Fruit fly (Drosophila melanogaster): ENCODE measurements around the gene CG42371.
A peak's percentile ranks its signal among the peaks of the same experiment; 100 is the strongest.

The CG42371 gene

DNA sequence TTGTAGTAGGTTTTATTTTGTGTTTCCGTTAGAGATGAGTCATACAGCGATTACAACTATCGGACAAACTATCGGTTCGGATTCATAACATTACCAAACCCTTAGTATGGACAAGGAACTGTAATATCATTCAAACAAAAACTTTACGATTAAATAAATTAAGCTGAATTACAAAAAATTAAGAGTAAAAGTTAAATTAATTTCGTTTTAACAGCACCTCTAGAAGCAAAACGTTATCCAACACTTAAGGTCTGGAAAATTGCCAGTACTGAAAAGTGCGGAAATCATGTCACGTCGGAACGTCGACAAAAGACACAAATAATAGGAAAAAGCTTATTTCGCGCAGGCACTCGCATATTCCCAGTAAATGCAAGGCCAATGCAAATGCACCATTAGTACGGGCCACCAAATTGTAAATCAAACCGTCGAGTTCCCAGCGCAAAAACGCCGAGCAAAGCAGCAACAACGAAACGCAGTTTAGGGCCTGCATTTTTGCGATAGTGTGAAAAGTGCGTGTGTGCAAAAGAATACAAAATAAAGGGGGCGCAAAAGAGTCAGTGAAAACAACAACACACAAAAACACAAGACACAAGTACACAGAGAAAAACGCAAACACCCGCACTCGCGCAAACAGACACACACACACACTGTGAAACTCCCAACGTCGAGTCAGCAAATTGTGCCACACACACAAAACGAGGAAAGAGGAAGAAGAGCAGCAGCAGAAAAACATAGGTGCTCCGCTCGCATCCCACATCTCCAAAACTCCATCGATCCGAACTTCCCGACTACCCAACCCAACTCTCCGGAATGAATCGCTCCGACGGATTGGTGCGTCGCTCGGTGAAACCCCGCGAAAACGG is 9.4 kb upstream of the CG42371 start, which contains the start of the genes CG15387 and sau (continued):
- TF ChIP-seq cas (GFP tag; IDR thresholded peaks at IDR 0.05) (peak; percentile 78; the same call in 1 of the 2 replicates), CHES-1-like (GFP tag; optimal IDR thresholded peaks at IDR 0.05) (peak; percentile 90), Sry-β (GFP tag; optimal IDR thresholded peaks at IDR 0.05) (peak; percentile 50), MBD-R2 (GFP tag; IDR thresholded peaks at IDR 0.05) (peak; percentile 90), CG8359 (GFP tag; optimal IDR thresholded peaks at IDR 0.05; ENCODE audit: borderline replicate concordance) (peak; percentile 41), CG2678 (tag; optimal IDR thresholded peaks at IDR 0.05) (peak; percentile 88), CG2116 (GFP tag; optimal IDR thresholded peaks at IDR 0.05) (peak; percentile 90), hb (GFP tag; IDR thresholded peaks at IDR 0.05; ENCODE audit: partially characterized antibody) (peak; percentile 81), Dip2 (GFP tag; IDR thresholded peaks at IDR 0.05) (no peak), CG18262 (tag; optimal IDR thresholded peaks at IDR 0.05) (peak; percentile 83), bcd (GFP tag; optimal IDR thresholded peaks at IDR 0.05) (peak; percentile 82), Rx (GFP tag; IDR thresholded peaks at IDR 0.05) (peak; percentile 66), CG10979 (tag; optimal IDR thresholded peaks at IDR 0.05) (peak; percentile 77), CG18764 (GFP tag; optimal IDR thresholded peaks at IDR 0.05) (peak; percentile 73), CG14965 (GFP tag; optimal IDR thresholded peaks at IDR 0.05; ENCODE audit: borderline replicate concordance) (no peak), CG1792 (GFP tag; optimal IDR thresholded peaks at IDR 0.05) (peak; percentile 77), nerfin-1 (tag; optimal IDR thresholded peaks at IDR 0.05) (peak; percentile 83), btn (GFP tag; optimal IDR thresholded peaks at IDR 0.05) (peak; percentile 56), lmd (GFP tag; IDR thresholded peaks at IDR 0.05) (peak; percentile 82), chif (GFP tag; optimal IDR thresholded peaks at IDR 0.05) (peak; percentile 86 to 91), bsh (GFP tag; optimal IDR thresholded peaks at IDR 0.05) (peak; percentile 36 to 87), Jarid2 (GFP tag; optimal IDR thresholded peaks at IDR 0.05) (peak; percentile 59), Kr (GFP tag; optimal IDR thresholded peaks at IDR 0.05) (no peak), ase (GFP tag; IDR thresholded peaks at IDR 0.05) (peak; percentile 68; the same call in 2 of the 3 replicates), sd (tag; optimal IDR thresholded peaks at IDR 0.05) (peak; percentile 68), CG12744 (GFP tag; optimal IDR thresholded peaks at IDR 0.05) (peak; percentile 90), CG11695 (GFP tag; IDR thresholded peaks at IDR 0.05) (peak; percentile 62; the same call in 1 of the 3 replicates), CG7372 (GFP tag; IDR thresholded peaks at IDR 0.05) (peak; percentile 83), CG32767 (GFP tag; IDR thresholded peaks at IDR 0.05) (peak; percentile 85), CG4730 (GFP tag; IDR thresholded peaks at IDR 0.05) (peak; percentile 66), CG17361 (GFP tag; IDR thresholded peaks at IDR 0.05) (peak; percentile 89), CG10565 (GFP tag; optimal IDR thresholded peaks at IDR 0.05) (no peak), z (GFP tag; IDR thresholded peaks at IDR 0.05) (no peak), lbe (GFP tag; optimal IDR thresholded peaks at IDR 0.05) (peak; percentile 90), eyg (GFP tag; optimal IDR thresholded peaks at IDR 0.05) (peak; percentile 82), CG8478 (optimal IDR thresholded peaks at IDR 0.05) (no peak), CG7556 (GFP tag; optimal IDR thresholded peaks at IDR 0.05) (peak; percentile 83), sug (tag; optimal IDR thresholded peaks at IDR 0.05) (peak; percentile 89), CG34422 (GFP tag; IDR thresholded peaks at IDR 0.05) (peak; percentile 83), CG16813 (GFP tag; IDR thresholded peaks at IDR 0.05; ENCODE audit: partially characterized antibody) (peak; percentile 94), H2.0 (GFP tag; IDR thresholded peaks at IDR 0.05) (peak; percentile 85), sqz (GFP tag; optimal IDR thresholded peaks at IDR 0.05) (peak; percentile 65), CrebB (tag; optimal IDR thresholded peaks at IDR 0.05) (peak; percentile 81), CG1602 (GFP tag; optimal IDR thresholded peaks at IDR 0.05) (peak; percentile 91), D19A (tag; optimal IDR thresholded peaks at IDR 0.05) (peak; percentile 66), ken (GFP tag; IDR thresholded peaks at IDR 0.05) (peak; percentile 86), Nf-YC (tag; optimal IDR thresholded peaks at IDR 0.05) (peak; percentile 78), pita (GFP tag; optimal IDR thresholded peaks at IDR 0.05) (no peak), CG14050 (GFP tag; IDR thresholded peaks at IDR 0.05) (peak; percentile 71)

All from whole organism, embryonic.